Worm (Caenorhabditis elegans) whole organism, young adult: ENCODE results near the gene C26G2.2.
A peak's percentile ranks its signal among the peaks of the same experiment; 100 is the strongest.

Source experiments
- B0035.1 ChIP-seq: sonication (generic microtip); optimal IDR thresholded peaks from 2 replicates; lab custom pipeline; 2016; ENCODE audit warnings: missing genetic modification characterization, mild to moderate bottlenecking, missing compliant biosample characterization, missing genotype, missing genetic modification reagents
- B0261.1 ChIP-seq: sonication (generic microtip); optimal IDR thresholded peaks from 2 replicates; lab custom pipeline; 2016; ENCODE audit warnings: mild to moderate bottlenecking, missing genetic modification characterization, moderate library complexity, missing compliant biosample characterization
- F23B12.7 ChIP-seq: sonication (generic microtip); optimal IDR thresholded peaks from 2 replicates; lab custom pipeline; 2017; ENCODE audit warnings: missing genetic modification characterization, mild to moderate bottlenecking, missing compliant biosample characterization, antibody characterized with exemption, moderate library complexity; ENCODE audit not compliant: insufficient read depth
- F39B2.1 ChIP-seq: fragments of 200-800 bp; sonication (Bioruptor generic); IDR thresholded peaks from 2 replicates; pipeline ENCODE4 v1.3.6; 2022; ENCODE audit warnings: missing genetic modification reagents, missing genetic modification characterization, missing compliant biosample characterization
- F55B11.4 ChIP-seq: sonication (generic microtip); optimal IDR thresholded peaks from 2 replicates; lab custom pipeline; 2016; ENCODE audit warnings: missing compliant biosample characterization, missing genetic modification characterization, borderline replicate concordance; ENCODE audit not compliant: insufficient read depth
- K11D2.4 ChIP-seq: fragments of 200-800 bp; sonication (Bioruptor generic); IDR thresholded peaks from 2 replicates; pipeline ENCODE4 v1.3.6; 2022; ENCODE audit warnings: missing genetic modification reagents, missing genetic modification characterization, missing compliant biosample characterization
- K12H6.12 ChIP-seq: fragments of 200-800 bp; sonication (Bioruptor generic); optimal IDR thresholded peaks from 2 replicates; lab custom pipeline; 2018; ENCODE audit warnings: mild to moderate bottlenecking, missing genetic modification characterization, missing compliant biosample characterization
- T07F8.4 ChIP-seq: sonication (generic microtip); optimal IDR thresholded peaks from 2 replicates; lab custom pipeline; 2016; ENCODE audit warnings: mild to moderate bottlenecking, missing genetic modification characterization, moderate library complexity, missing compliant biosample characterization
- Y56A3A.18 ChIP-seq: fragments of 200-800 bp; sonication (Bioruptor generic); IDR thresholded peaks from 2 replicates; pipeline ENCODE4 v1.3.6; 2022; ENCODE audit warnings: missing genetic modification reagents, missing genetic modification characterization, missing compliant biosample characterization
- Y67H2A.10 ChIP-seq: fragments of 200-800 bp; sonication (Bioruptor generic); conservative IDR thresholded peaks from 2 replicates; pipeline ENCODE4 v1.3.6; 2022; ENCODE audit warnings: missing genetic modification reagents, missing genetic modification characterization, missing compliant biosample characterization
- aptf-3 ChIP-seq: fragments of 200-800 bp; sonication (Bioruptor generic); IDR thresholded peaks from 2 replicates; pipeline ENCODE4 v1.3.6; 2022; ENCODE audit warnings: missing genetic modification characterization, missing compliant biosample characterization
- athp-1 ChIP-seq: sonication (generic microtip); optimal IDR thresholded peaks from 2 replicates; lab custom pipeline; 2017; ENCODE audit warnings: mild to moderate bottlenecking, missing genetic modification characterization, missing compliant biosample characterization
- attf-5 ChIP-seq: fragments of 200-800 bp; sonication (Bioruptor generic); optimal IDR thresholded peaks from 2 replicates; lab custom pipeline; 2018; ENCODE audit warnings: mild to moderate bottlenecking, missing genetic modification characterization, missing compliant biosample characterization
- bed-2 ChIP-seq: fragments of 200-800 bp; sonication (Bioruptor generic); IDR thresholded peaks from 2 replicates; pipeline ENCODE4 v1.3.6; 2022; ENCODE audit warnings: missing genetic modification reagents, missing genetic modification characterization, missing compliant biosample characterization
- ceh-27 ChIP-seq: fragments of 200-800 bp; sonication (Bioruptor generic); optimal IDR thresholded peaks from 2 replicates; lab custom pipeline; 2018; ENCODE audit warnings: mild to moderate bottlenecking, missing genetic modification characterization, moderate library complexity, missing compliant biosample characterization
- ceh-40 ChIP-seq: fragments of 200-800 bp; sonication (Bioruptor generic); IDR thresholded peaks from 2 replicates; pipeline ENCODE4 v1.3.6; 2022; ENCODE audit warnings: missing genetic modification characterization, missing compliant biosample characterization
- ceh-58 ChIP-seq: fragments of 200-800 bp; sonication (Bioruptor generic); IDR thresholded peaks from 2 replicates; pipeline ENCODE4 v1.3.6; 2022; ENCODE audit warnings: missing genetic modification characterization, missing compliant biosample characterization
- egl-18 ChIP-seq: fragments of 200-800 bp; sonication (Bioruptor generic); IDR thresholded peaks from 2 replicates; pipeline ENCODE4 v1.3.6; 2022; ENCODE audit warnings: missing genetic modification reagents, missing genetic modification characterization, missing compliant biosample characterization
- egl-44 ChIP-seq: fragments of 200-800 bp; sonication (Bioruptor generic); IDR thresholded peaks from 2 replicates; pipeline ENCODE4 v1.3.6; 2022; ENCODE audit warnings: missing genetic modification reagents, missing genetic modification characterization, missing compliant biosample characterization
- ekl-4 ChIP-seq: fragments of 200-800 bp; sonication (Bioruptor generic); IDR thresholded peaks from 2 replicates; pipeline ENCODE4 v1.3.6; 2022; ENCODE audit warnings: missing genetic modification reagents, missing genetic modification characterization, missing compliant biosample characterization
- ets-4 ChIP-seq: fragments of 200-800 bp; sonication (Bioruptor generic); optimal IDR thresholded peaks from 2 replicates; lab custom pipeline; 2018; ENCODE audit warnings: mild to moderate bottlenecking, missing genetic modification characterization, missing compliant biosample characterization
- gei-17 ChIP-seq: fragments of 200-800 bp; sonication (Bioruptor generic); optimal IDR thresholded peaks from 2 replicates; lab custom pipeline; 2018; ENCODE audit warnings: mild to moderate bottlenecking, missing genetic modification characterization, missing compliant biosample characterization
- hlh-26 ChIP-seq: fragments of 200-800 bp; sonication (Bioruptor generic); conservative IDR thresholded peaks from 2 replicates; pipeline ENCODE4 v1.3.6; 2022; ENCODE audit warnings: missing genetic modification reagents, missing genetic modification characterization, missing compliant biosample characterization
- hrde-1 ChIP-seq: sonication (generic microtip); optimal IDR thresholded peaks from 2 replicates; lab custom pipeline; 2016; ENCODE audit warnings: missing genetic modification characterization, mild to moderate bottlenecking, missing compliant biosample characterization, moderate library complexity, missing genotype, missing genetic modification reagents, borderline replicate concordance
- hsf-1 ChIP-seq: fragments of 200-800 bp; sonication (Bioruptor generic); IDR thresholded peaks from 2 replicates; pipeline ENCODE4 v1.3.6; 2022; ENCODE audit warnings: missing genetic modification reagents, missing genetic modification characterization, missing compliant biosample characterization
- lin-35 ChIP-seq, 3 experiments: fragments of 150-350 bp in 2 of 3; sonication (generic microtip) in 1 of 3; optimal IDR thresholded peaks; 2 replicates each; lab custom pipeline; 2014 to 2018; ENCODE audit warnings: missing biosample characterization in 3 of 3, missing genetic modification characterization in 3 of 3, missing genetic modification reagents in 3 of 3
- lin-40 ChIP-seq: sonication (generic microtip); optimal IDR thresholded peaks from 2 replicates; lab custom pipeline; 2016; ENCODE audit warnings: missing genetic modification characterization, mild to moderate bottlenecking, missing compliant biosample characterization, missing genotype, missing genetic modification reagents
- lin-54 ChIP-seq: fragments of 200-800 bp; sonication (Bioruptor generic); optimal IDR thresholded peaks from 2 replicates; lab custom pipeline; 2018; ENCODE audit warnings: mild to moderate bottlenecking, missing genetic modification characterization, missing compliant biosample characterization
- lir-1 ChIP-seq: fragments of 200-800 bp; sonication (Bioruptor generic); conservative IDR thresholded peaks from 2 replicates; pipeline ENCODE4 v1.3.6; 2022; ENCODE audit warnings: missing genetic modification reagents, missing genetic modification characterization, missing compliant biosample characterization
- lsy-27 ChIP-seq: sonication (generic microtip); optimal IDR thresholded peaks from 2 replicates; lab custom pipeline; 2017; ENCODE audit warnings: missing genetic modification characterization, mild to moderate bottlenecking, missing compliant biosample characterization, antibody characterized with exemption, missing genotype, borderline replicate concordance; ENCODE audit not compliant: insufficient read depth
- madf-6 ChIP-seq: fragments of 200-800 bp; sonication (Bioruptor generic); IDR thresholded peaks from 2 replicates; pipeline ENCODE4 v1.3.6; 2022; ENCODE audit warnings: missing genetic modification reagents, missing genetic modification characterization, missing compliant biosample characterization
- madf-8 ChIP-seq: fragments of 200-800 bp; sonication (Bioruptor generic); conservative IDR thresholded peaks from 2 replicates; pipeline ENCODE4 v1.3.6; 2022; ENCODE audit warnings: missing genetic modification reagents, missing genetic modification characterization, missing compliant biosample characterization
- mcd-1 ChIP-seq: fragments of 200-800 bp; sonication (Bioruptor generic); IDR thresholded peaks from 2 replicates; pipeline ENCODE4 v1.3.6; 2022; ENCODE audit warnings: missing genetic modification reagents, missing genetic modification characterization, missing compliant biosample characterization
- mel-28 ChIP-seq: sonication (generic microtip); optimal IDR thresholded peaks from 2 replicates; lab custom pipeline; 2016; ENCODE audit warnings: borderline replicate concordance, mild to moderate bottlenecking, missing genetic modification characterization, missing compliant biosample characterization
- nfyb-1 ChIP-seq: fragments of 200-800 bp; sonication (Bioruptor generic); IDR thresholded peaks from 2 replicates; pipeline ENCODE4 v1.3.6; 2022; ENCODE audit warnings: missing genetic modification reagents, missing genetic modification characterization, missing compliant biosample characterization
- nhr-90 ChIP-seq: sonication (generic microtip); optimal IDR thresholded peaks from 2 replicates; lab custom pipeline; 2016; ENCODE audit warnings: missing genotype, mild to moderate bottlenecking, missing genetic modification characterization, missing compliant biosample characterization
- pbrm-1 ChIP-seq: fragments of 200-800 bp; sonication (Bioruptor generic); IDR thresholded peaks from 2 replicates; pipeline ENCODE4 v1.3.6; 2022; ENCODE audit warnings: missing genetic modification reagents, missing genetic modification characterization, missing compliant biosample characterization
- rcor-1 ChIP-seq: fragments of 200-800 bp; sonication (Bioruptor generic); IDR thresholded peaks from 2 replicates; pipeline ENCODE4 v1.3.6; 2022; ENCODE audit warnings: missing genetic modification reagents, missing genetic modification characterization, missing compliant biosample characterization
- rec-8 ChIP-seq, 2 experiments: sonication (generic microtip); optimal IDR thresholded peaks; 2 replicates each; lab custom pipeline; 2016; ENCODE audit warnings: mild to moderate bottlenecking in 2 of 2, missing genetic modification characterization in 2 of 2, missing genetic modification reagents in 2 of 2, missing genotype in 2 of 2, missing biosample characterization in 1 of 2, missing compliant biosample characterization in 1 of 2, moderate library complexity in 1 of 2
- repo-1 ChIP-seq: sonication (generic microtip); optimal IDR thresholded peaks from 2 replicates; lab custom pipeline; 2017; ENCODE audit warnings: mild to moderate bottlenecking, missing genetic modification characterization, missing compliant biosample characterization
- tbp1 ChIP-seq: fragments of 200-800 bp; sonication (Bioruptor generic); optimal IDR thresholded peaks from 2 replicates; lab custom pipeline; 2018; ENCODE audit warnings: mild to moderate bottlenecking, missing genetic modification characterization, missing compliant biosample characterization
- unc-130 ChIP-seq: sonication (generic microtip); optimal IDR thresholded peaks from 2 replicates; lab custom pipeline; 2016; ENCODE audit warnings: missing genetic modification reagents, missing genetic modification characterization, missing compliant biosample characterization
- zim-3 ChIP-seq: sonication (generic microtip); optimal IDR thresholded peaks from 2 replicates; lab custom pipeline; 2017; ENCODE audit warnings: mild to moderate bottlenecking, missing genetic modification characterization, moderate library complexity, missing compliant biosample characterization
- ztf-18 ChIP-seq: sonication (generic microtip); optimal IDR thresholded peaks from 2 replicates; lab custom pipeline; 2016; ENCODE audit warnings: missing genotype, mild to moderate bottlenecking, missing genetic modification characterization, missing compliant biosample characterization
- ztf-25 ChIP-seq: fragments of 200-800 bp; sonication (Bioruptor generic); IDR thresholded peaks from 2 replicates; pipeline ENCODE4 v1.3.6; 2022; ENCODE audit warnings: missing genetic modification reagents, missing genetic modification characterization, missing compliant biosample characterization
- ztf-26 ChIP-seq: sonication (generic microtip); optimal IDR thresholded peaks from 2 replicates; lab custom pipeline; 2017; ENCODE audit warnings: missing genetic modification characterization, missing compliant biosample characterization
- ztf-28 ChIP-seq: fragments of 200-800 bp; sonication (Bioruptor generic); IDR thresholded peaks from 2 replicates; pipeline ENCODE4 v1.3.6; 2022; ENCODE audit warnings: missing genetic modification reagents, missing genetic modification characterization, missing compliant biosample characterization
- ztf-6 ChIP-seq: fragments of 200-800 bp; sonication (Bioruptor generic); IDR thresholded peaks from 2 replicates; pipeline ENCODE4 v1.3.6; 2022; ENCODE audit warnings: missing genetic modification reagents, missing genetic modification characterization, missing compliant biosample characterization

The C26G2.2 gene

DNA sequence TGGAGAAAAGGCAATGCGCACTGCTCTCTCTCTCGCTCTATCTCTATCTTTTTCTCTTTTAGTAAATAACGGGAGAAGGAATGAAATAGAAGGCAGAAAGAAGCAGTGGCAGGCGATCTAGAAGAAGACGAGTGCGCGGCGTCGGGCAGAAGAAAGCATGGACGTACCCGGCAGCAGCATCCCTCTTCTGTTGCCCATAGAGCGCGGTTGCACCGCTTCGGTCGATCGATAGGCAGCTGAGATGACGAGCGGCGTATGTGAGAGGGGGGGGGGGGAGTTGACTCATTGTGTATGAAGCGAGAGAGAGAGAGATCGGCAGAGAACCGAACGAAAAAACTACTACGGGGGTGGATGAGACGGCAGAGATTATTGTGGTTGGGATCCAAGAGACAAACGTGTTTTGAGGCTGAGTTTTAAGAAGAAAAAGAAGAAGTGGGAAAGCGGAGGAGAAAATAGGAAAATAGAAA is 44.1 kb downstream of the C26G2.2 start (continued):
- TF ChIP-seq rec-8 (tag; optimal IDR thresholded peaks at IDR 0.05; lab: Kevin White, UChicago) (no peak), repo-1 (tag; lab: Kevin White, UChicago) (peak; percentile 54), hrde-1 (no peak), ceh-27 (GFP tag; lab: Kevin White, UChicago) (peak; percentile 92), ztf-25 (no peak), attf-5 (GFP tag; lab: Kevin White, UChicago) (peak; percentile 95), egl-18 (GFP tag; lab: Robert Waterston, UW) (peak; percentile 65; the same call in 1 of the 2 replicates), mcd-1 (GFP tag; lab: Robert Waterston, UW) (peak; percentile 98), ztf-26 (tag; lab: Kevin White, UChicago) (peak; percentile 92), lin-40 (tag; lab: Kevin White, UChicago) (peak; percentile 95), Y67H2A.10 (GFP tag; lab: Robert Waterston, UW) (no peak), K12H6.12 (peak; percentile 98), tbp1 (GFP tag; lab: Kevin White, UChicago) (peak; percentile 51), nhr-90 (no peak), lin-54 (peak; percentile 55), ztf-6 (no peak), T07F8.4 (peak; percentile 27), ceh-58 (GFP tag; lab: Robert Waterston, UW) (no peak), aptf-3 (GFP tag; lab: Robert Waterston, UW) (0 out of 2 replicates have a peak, but pooled peaks have one; percentile 40), egl-44 (peak; percentile 62; the same call in 1 of the 2 replicates), nfyb-1 (peak; percentile 91), lin-35 (GFP tag; optimal IDR thresholded peaks at IDR 0.05; lab: Kevin White, UChicago) (peak in 1 of 3 experiments; percentile 84), bed-2 (no peak), gei-17 (GFP tag; lab: Kevin White, UChicago) (peak; percentile 82), zim-3 (no peak), K11D2.4 (GFP tag; lab: Robert Waterston, UW) (peak; percentile 87), unc-130 (GFP tag; lab: Kevin White, UChicago) (no peak), rcor-1 (GFP tag; lab: Robert Waterston, UW) (peak; percentile 77), mel-28 (tag; lab: Kevin White, UChicago) (no peak), hsf-1 (GFP tag; lab: Robert Waterston, UW) (no peak), ekl-4 (GFP tag; lab: Robert Waterston, UW) (no peak), lsy-27 (tag; lab: Kevin White, UChicago) (no peak), B0035.1 (tag; lab: Kevin White, UChicago) (peak; percentile 40), B0261.1 (tag; lab: Kevin White, UChicago) (no peak), ceh-40 (GFP tag; lab: Robert Waterston, UW) (no peak), madf-6 (GFP tag; lab: Robert Waterston, UW) (0 out of 2 replicates have a peak, but pooled peaks have one; percentile 22), F39B2.1 (GFP tag; lab: Robert Waterston, UW) (no peak), ztf-18 (tag; lab: Kevin White, UChicago) (peak; percentile 62), Y56A3A.18 (GFP tag; lab: Robert Waterston, UW) (no peak), hlh-26 (GFP tag; lab: Robert Waterston, UW) (no peak), madf-8 (GFP tag; lab: Robert Waterston, UW) (no peak), athp-1 (tag; lab: Kevin White, UChicago) (peak; percentile 85), F23B12.7 (tag; lab: Kevin White, UChicago) (no peak), ets-4 (GFP tag; lab: Kevin White, UChicago) (peak; percentile 11), pbrm-1 (GFP tag; lab: Robert Waterston, UW) (peak; percentile 67), F55B11.4 (no peak), lir-1 (GFP tag; lab: Robert Waterston, UW) (no peak), ztf-28 (GFP tag; lab: Robert Waterston, UW) (no peak)
